Worm (Caenorhabditis elegans) whole organism, L4 larva: ENCODE measurements around the gene xbx-6.

Source experiments
- F10B5.3 ChIP-seq: sonication (generic microtip); optimal IDR thresholded peaks from 2 replicates; lab custom pipeline; 2016; ENCODE audit warnings: mild to moderate bottlenecking, missing genetic modification characterization, missing compliant biosample characterization
- F26F4.8 ChIP-seq: fragments of 200-800 bp; sonication (Bioruptor generic); conservative IDR thresholded peaks from 2 replicates; pipeline ENCODE4 v1.3.6; 2022; ENCODE audit warnings: missing genetic modification characterization, missing compliant biosample characterization
- F37D6.2 ChIP-seq: sonication (generic microtip); optimal IDR thresholded peaks from 2 replicates; lab custom pipeline; 2016; ENCODE audit warnings: mild to moderate bottlenecking, missing genetic modification characterization, missing compliant biosample characterization
- F44E2.7 ChIP-seq: fragments of 200-800 bp; sonication (Bioruptor generic); IDR thresholded peaks from 2 replicates; pipeline ENCODE4 v2.1.2; 2022; ENCODE audit warnings: missing genetic modification characterization, missing compliant biosample characterization
- T20F7.1 ChIP-seq: fragments of 200-800 bp; sonication (Bioruptor generic); optimal IDR thresholded peaks from 2 replicates; lab custom pipeline; 2018; ENCODE audit warnings: mild to moderate bottlenecking, missing genetic modification characterization, missing compliant biosample characterization
- T26A8.4 ChIP-seq: fragments of 200-800 bp; sonication (Bioruptor generic); IDR thresholded peaks from 2 replicates; pipeline ENCODE4 v1.3.6; 2022; ENCODE audit warnings: missing genetic modification characterization, missing compliant biosample characterization
- Y105C5A.15 ChIP-seq: fragments of 200-800 bp; sonication (Bioruptor generic); IDR thresholded peaks from 2 replicates; pipeline ENCODE4 v1.3.6; 2022; ENCODE audit warnings: missing genetic modification characterization, missing compliant biosample characterization
- Y48G9A.11 ChIP-seq: fragments of 200-800 bp; sonication (Bioruptor generic); IDR thresholded peaks from 2 replicates; pipeline ENCODE4 v1.3.6; 2022; ENCODE audit warnings: missing genetic modification reagents, missing genetic modification characterization, missing compliant biosample characterization
- ZK337.2 ChIP-seq: fragments of 200-800 bp; sonication (Bioruptor generic); IDR thresholded peaks from 2 replicates; pipeline ENCODE4 v1.3.6; 2022; ENCODE audit warnings: missing genetic modification reagents, missing genetic modification characterization, missing compliant biosample characterization
- aha-1 ChIP-seq: fragments of 150-350 bp; peaks from one replicate; lab custom pipeline; 2014; ENCODE audit warnings: missing biosample characterization, missing genetic modification characterization
- aly-2 ChIP-seq: sonication (generic microtip); optimal IDR thresholded peaks from 2 replicates; lab custom pipeline; 2018; ENCODE audit warnings: missing biosample characterization, missing genetic modification characterization
- attf-4 ChIP-seq: sonication (generic microtip); optimal IDR thresholded peaks from 3 replicates; lab custom pipeline; 2017; ENCODE audit warnings: missing biosample characterization, missing genetic modification characterization
- ceh-20 ChIP-seq: fragments of 200-800 bp; sonication (Bioruptor generic); IDR thresholded peaks from 2 replicates; pipeline ENCODE4 v1.3.6; 2022; ENCODE audit warnings: missing genetic modification reagents, missing genetic modification characterization, missing compliant biosample characterization
- ceh-28 ChIP-seq: fragments of 150-350 bp; optimal IDR thresholded peaks from 2 replicates; lab custom pipeline; 2014; ENCODE audit warnings: missing biosample characterization, missing genetic modification reagents, missing genetic modification characterization
- ceh-44 ChIP-seq: fragments of 200-800 bp; sonication (Bioruptor generic); IDR thresholded peaks from 2 replicates; pipeline ENCODE4 v1.3.6; 2022; ENCODE audit warnings: missing genetic modification reagents, missing genetic modification characterization, missing compliant biosample characterization
- ctbp-1 ChIP-seq: fragments of 200-800 bp; sonication (Bioruptor generic); IDR thresholded peaks from 2 replicates; pipeline ENCODE4 v1.3.6; 2022; ENCODE audit warnings: missing genetic modification reagents, missing genetic modification characterization, missing compliant biosample characterization
- daf-16 ChIP-seq, 3 experiments: sonication (generic microtip); optimal IDR thresholded peaks; 2 replicates each; lab custom pipeline; 2016 to 2017; ENCODE audit warnings: missing genetic modification characterization in 3 of 3, missing genetic modification reagents in 3 of 3, mild to moderate bottlenecking in 2 of 3, missing compliant biosample characterization in 2 of 3, missing biosample characterization in 1 of 3, moderate library complexity in 1 of 3
- dmd-6 ChIP-seq: fragments of 200-800 bp; sonication (Bioruptor generic); IDR thresholded peaks from 2 replicates; pipeline ENCODE4 v1.3.6; 2022; ENCODE audit warnings: missing genetic modification reagents, missing genetic modification characterization, missing compliant biosample characterization
- duxl-1 ChIP-seq: sonication (generic microtip); optimal IDR thresholded peaks from 2 replicates; lab custom pipeline; 2016; ENCODE audit warnings: mild to moderate bottlenecking, missing genetic modification characterization, moderate library complexity, missing compliant biosample characterization; ENCODE audit not compliant: poor library complexity
- egl-27 ChIP-seq: sonication (generic microtip); optimal IDR thresholded peaks from 3 replicates; lab custom pipeline; 2017; ENCODE audit warnings: missing biosample characterization, missing genetic modification reagents, missing genetic modification characterization
- hif-1 ChIP-seq, 2 experiments: sonication (generic microtip); optimal IDR thresholded peaks; 2 replicates each; lab custom pipeline; 2016 to 2017; ENCODE audit warnings: missing compliant biosample characterization in 2 of 2, missing genetic modification characterization in 2 of 2, missing genetic modification reagents in 2 of 2, missing genotype in 2 of 2, mild to moderate bottlenecking in 1 of 2
- hmg-1.1 ChIP-seq: fragments of 200-800 bp; sonication (Bioruptor generic); IDR thresholded peaks from 2 replicates; pipeline ENCODE4 v1.3.6; 2022; ENCODE audit warnings: missing genetic modification reagents, missing genetic modification characterization, missing compliant biosample characterization
- lin-38 ChIP-seq: fragments of 200-800 bp; sonication (Bioruptor generic); IDR thresholded peaks from 2 replicates; pipeline ENCODE4 v1.3.6; 2022; ENCODE audit warnings: missing genetic modification reagents, missing genetic modification characterization, missing compliant biosample characterization
- lin-39 ChIP-seq: fragments of 150-350 bp; optimal IDR thresholded peaks from 2 replicates; lab custom pipeline; 2014; ENCODE audit warnings: missing biosample characterization, missing genetic modification reagents, missing genetic modification characterization
- lsy-2 ChIP-seq, 2 experiments: fragments of 150-350 bp in 1 of 2; sonication (generic microtip) in 1 of 2; optimal IDR thresholded peaks; 2 replicates each; lab custom pipeline; 2014 to 2017; ENCODE audit warnings: missing biosample characterization in 2 of 2, missing genetic modification characterization in 2 of 2
- mdl-1 ChIP-seq, 2 experiments: fragments of 150-350 bp in 1 of 2; sonication (generic microtip) in 1 of 2; optimal IDR thresholded peaks; 2 replicates each; lab custom pipeline; 2014 to 2017; ENCODE audit warnings: missing biosample characterization in 2 of 2, missing genetic modification characterization in 2 of 2
- mep-1 ChIP-seq: fragments of 150-350 bp; sonication (generic microtip); optimal IDR thresholded peaks from 3 replicates; lab custom pipeline; 2014; ENCODE audit warnings: missing biosample characterization, missing genetic modification characterization
- mes-2 ChIP-seq: sonication (generic microtip); optimal IDR thresholded peaks from 2 replicates; lab custom pipeline; 2016; ENCODE audit warnings: missing genotype, mild to moderate bottlenecking, missing genetic modification characterization, missing compliant biosample characterization; ENCODE audit not compliant: poor library complexity, severe bottlenecking
- nhr-237 ChIP-seq: sonication (generic microtip); optimal IDR thresholded peaks from 2 replicates; lab custom pipeline; 2017; ENCODE audit warnings: missing biosample characterization, missing genetic modification characterization
- nhr-48 ChIP-seq: sonication (generic microtip); optimal IDR thresholded peaks from 2 replicates; lab custom pipeline; 2016; ENCODE audit warnings: mild to moderate bottlenecking, missing genetic modification characterization, missing compliant biosample characterization
- nhr-6 ChIP-seq: fragments of 150-350 bp; optimal IDR thresholded peaks from 2 replicates; lab custom pipeline; 2014; ENCODE audit warnings: missing biosample characterization, missing genetic modification characterization
- pha-4 ChIP-seq, 2 experiments: fragments of 150-350 bp in 1 of 2; fragments of 200-800 bp in 1 of 2; sonication (Bioruptor generic) in 1 of 2; IDR thresholded peaks in 1 of 2; optimal IDR thresholded peaks in 1 of 2; 2 replicates each; pipeline versions ENCODE4 v1.3.6 to Lab custom; 2014 to 2022; ENCODE audit warnings: missing genetic modification characterization in 2 of 2, missing genetic modification reagents in 2 of 2, missing biosample characterization in 1 of 2, missing compliant biosample characterization in 1 of 2
- pqm-1 ChIP-seq: sonication (generic microtip); optimal IDR thresholded peaks from 2 replicates; lab custom pipeline; 2017; ENCODE audit warnings: missing biosample characterization, missing genetic modification characterization
- rbr-2 ChIP-seq: sonication (generic microtip); optimal IDR thresholded peaks from 2 replicates; lab custom pipeline; 2016; ENCODE audit warnings: missing genotype, missing genetic modification characterization, missing compliant biosample characterization
- sdz-12 ChIP-seq: fragments of 200-800 bp; sonication (Bioruptor generic); optimal IDR thresholded peaks from 2 replicates; lab custom pipeline; 2018; ENCODE audit warnings: mild to moderate bottlenecking, missing genetic modification characterization, missing compliant biosample characterization
- set-16 ChIP-seq: fragments of 200-800 bp; sonication (Bioruptor generic); IDR thresholded peaks from 2 replicates; pipeline ENCODE4 v1.3.6; 2022; ENCODE audit warnings: missing genetic modification reagents, missing genetic modification characterization, missing compliant biosample characterization
- snpc-1.2 ChIP-seq: fragments of 200-800 bp; sonication (Bioruptor generic); IDR thresholded peaks from 2 replicates; pipeline ENCODE4 v1.3.6; 2022; ENCODE audit warnings: missing genetic modification reagents, missing genetic modification characterization, missing compliant biosample characterization
- spr-1 ChIP-seq: sonication (generic microtip); optimal IDR thresholded peaks from 2 replicates; lab custom pipeline; 2016; ENCODE audit warnings: mild to moderate bottlenecking, missing genetic modification characterization, missing compliant biosample characterization
- spr-3 ChIP-seq: fragments of 200-800 bp; sonication (Bioruptor generic); optimal IDR thresholded peaks from 2 replicates; lab custom pipeline; 2018; ENCODE audit warnings: mild to moderate bottlenecking, missing genetic modification characterization, missing compliant biosample characterization
- tra-1 ChIP-seq: fragments of 200-800 bp; sonication (Bioruptor generic); IDR thresholded peaks from 2 replicates; pipeline ENCODE4 v1.3.6; 2022; ENCODE audit warnings: missing genetic modification reagents, missing genetic modification characterization, missing compliant biosample characterization
- vab-7 ChIP-seq: fragments of 200-800 bp; sonication (Bioruptor generic); IDR thresholded peaks from 2 replicates; pipeline ENCODE4 v1.3.6; 2022; ENCODE audit warnings: missing genetic modification reagents, missing genetic modification characterization, missing compliant biosample characterization
- zag-1 ChIP-seq: fragments of 150-350 bp; optimal IDR thresholded peaks from 2 replicates; lab custom pipeline; 2014; ENCODE audit warnings: missing biosample characterization, missing genetic modification characterization
- ztf-11 ChIP-seq: fragments of 150-350 bp; optimal IDR thresholded peaks from 2 replicates; lab custom pipeline; 2014; ENCODE audit warnings: missing biosample characterization, missing genetic modification characterization

The xbx-6 gene

ce11 chrV:9729462-9730162 is 26.8 kb downstream of the xbx-6 start, which contains the start of the genes aagr-3 and drap-1 (continued):
- TF ChIP-seq mdl-1 (tag; optimal IDR thresholded peaks at IDR 0.05; lab: Kevin White, UChicago) (peak in 1 of 2 experiments; percentile 33), dmd-6 (GFP tag; lab: Robert Waterston, UW) (peak; percentile 40; the same call in 1 of the 2 replicates), set-16 (GFP tag; lab: Robert Waterston, UW) (no peak), hif-1 (tag; optimal IDR thresholded peaks at IDR 0.05; lab: Kevin White, UChicago) (peak in 1 of 2 experiments; percentile 40), tra-1 (no peak), F26F4.8 (GFP tag; lab: Robert Waterston, UW) (no peak), nhr-237 (no peak), daf-16 (GFP tag; optimal IDR thresholded peaks at IDR 0.05; lab: Kevin White, UChicago) (no peak), daf-16 (tag; optimal IDR thresholded peaks at IDR 0.05; lab: Kevin White, UChicago) (peak; percentile 82), ceh-28 (tag; lab: Kevin White, UChicago) (no peak), mep-1 (tag; lab: Kevin White, UChicago) (peak; percentile 77), rbr-2 (tag; lab: Kevin White, UChicago) (peak; percentile 34), attf-4 (no peak), T20F7.1 (GFP tag; lab: Kevin White, UChicago) (peak; percentile 63), zag-1 (tag; lab: Kevin White, UChicago) (no peak), aly-2 (tag; lab: Kevin White, UChicago) (no peak), lin-39 (tag; lab: Kevin White, UChicago) (no peak), lin-38 (GFP tag; lab: Robert Waterston, UW) (peak; percentile 78), aha-1 (peak; percentile 78), ctbp-1 (GFP tag; lab: Robert Waterston, UW) (0 out of 2 replicates have a peak, but pooled peaks have one; percentile 34), nhr-6 (tag; lab: Kevin White, UChicago) (peak; percentile 84)
- TF ChIP-seq, all 104 proteins: peak for 25

DNA sequence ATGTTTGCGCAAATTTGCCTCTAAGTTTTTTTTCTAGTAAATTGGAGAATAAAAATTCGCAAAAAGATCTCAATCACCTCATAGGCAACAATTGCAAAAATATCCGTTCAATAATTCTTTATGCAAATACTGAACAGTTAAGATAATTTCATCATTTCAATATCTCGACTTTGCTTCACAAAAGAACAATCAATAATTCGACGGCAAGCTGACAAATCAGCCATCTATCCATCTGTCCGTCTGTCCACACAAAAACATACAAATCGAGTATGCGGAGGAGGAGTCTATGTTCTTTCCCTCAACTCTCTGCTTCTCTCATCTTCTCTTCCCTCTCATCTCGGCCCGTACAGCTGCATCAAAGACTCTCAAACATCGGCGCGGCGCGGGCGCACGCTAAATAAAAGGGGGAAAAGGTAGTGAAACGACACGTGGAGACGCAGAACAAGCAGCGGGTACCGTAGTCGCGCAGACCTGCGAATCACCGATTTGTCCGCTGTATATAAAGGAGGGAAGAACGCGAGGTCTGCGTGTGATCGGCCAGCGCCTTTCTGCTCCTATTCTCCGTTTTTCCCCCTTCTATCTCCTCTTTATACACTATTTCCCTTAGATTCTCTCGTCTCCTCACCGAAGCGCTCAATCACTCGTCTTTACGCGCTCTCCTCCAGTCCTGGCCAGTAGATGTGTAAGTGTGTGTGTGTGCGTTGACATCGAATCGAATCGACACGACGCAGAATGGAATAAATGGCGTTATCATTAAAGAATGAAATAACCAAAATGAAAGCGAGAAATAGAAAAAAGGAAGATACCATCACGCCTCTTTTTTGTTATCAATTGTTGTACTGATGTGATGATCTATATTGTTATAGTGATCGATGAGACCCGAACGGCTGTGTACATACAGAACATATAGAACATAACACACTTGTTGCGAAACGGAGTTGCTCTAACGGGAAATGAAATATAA is 28.2 kb downstream of the xbx-6 start:
- TF ChIP-seq mep-1 (tag; lab: Kevin White, UChicago) (peak; percentile 96), attf-4 (no peak), pqm-1 (tag; lab: Kevin White, UChicago) (peak; percentile 97), T20F7.1 (GFP tag; lab: Kevin White, UChicago) (peak; percentile 82), hmg-1.1 (peak; percentile 93), nhr-237 (peak; percentile 29), Y48G9A.11 (GFP tag; lab: Robert Waterston, UW) (no peak), F37D6.2 (tag; lab: Kevin White, UChicago) (peak; percentile 90), hif-1 (tag; optimal IDR thresholded peaks at IDR 0.05; lab: Kevin White, UChicago) (peak; percentile 61 to 93), ceh-44 (peak; percentile 84; the same call in 1 of the 2 replicates), lsy-2 (tag; optimal IDR thresholded peaks at IDR 0.05; lab: Kevin White, UChicago) (peak; percentile 95 to 98), sdz-12 (GFP tag; lab: Kevin White, UChicago) (peak; percentile 87), mdl-1 (tag; optimal IDR thresholded peaks at IDR 0.05; lab: Kevin White, UChicago) (peak; percentile 96 to 98), snpc-1.2 (GFP tag; lab: Robert Waterston, UW) (no peak), spr-3 (GFP tag; lab: Kevin White, UChicago) (peak; percentile 6), pha-4 (GFP tag; IDR thresholded peaks at IDR 0.05; lab: Robert Waterston, UW) (peak; percentile 83), pha-4 (tag; optimal IDR thresholded peaks at IDR 0.05; lab: Kevin White, UChicago) (peak; percentile 70), egl-27 (tag; lab: Kevin White, UChicago) (no peak), spr-1 (tag; lab: Kevin White, UChicago) (peak; percentile 89), Y105C5A.15 (no peak), ceh-20 (GFP tag; lab: Robert Waterston, UW) (peak; percentile 87), nhr-48 (tag; lab: Kevin White, UChicago) (peak; percentile 90), ZK337.2 (GFP tag; lab: Robert Waterston, UW) (no peak), F44E2.7 (no peak), duxl-1 (tag; lab: Kevin White, UChicago) (peak; percentile 17), vab-7 (no peak; the same call in 1 of the 2 replicates), T26A8.4 (GFP tag; lab: Robert Waterston, UW) (peak; percentile 86), F10B5.3 (tag; lab: Kevin White, UChicago) (peak; percentile 65), ztf-11 (no peak), mes-2 (tag; lab: Kevin White, UChicago) (peak; percentile 63)
